Fruit fly (Drosophila melanogaster): Measurements from ENCODE around the gene CG11158.
A peak's percentile ranks its signal among the peaks of the same experiment; 100 is the strongest.

Gene CG11158

dm6 chrX:13682652-13683051, at the start of gene CG11158:
Gene CG11158 (plus strand): TSS chrX:13682952.
- no peak for TF ChIP-seq Hr96 (GFP tag; optimal IDR thresholded peaks at IDR 0.05)
- no peak for TF ChIP-seq pad (GFP tag; optimal IDR thresholded peaks at IDR 0.05)
- TF ChIP-seq CG14711 (tag; optimal IDR thresholded peaks at IDR 0.05) = no peak
- no peak for TF ChIP-seq Crg-1 (GFP tag; optimal IDR thresholded peaks at IDR 0.05)
- TF ChIP-seq CG7101 (tag; optimal IDR thresholded peaks at IDR 0.05) = no peak
- no peak for TF ChIP-seq toe (GFP tag; optimal IDR thresholded peaks at IDR 0.05)
- no peak for TF ChIP-seq CG1620 (GFP tag; optimal IDR thresholded peaks at IDR 0.05)
- no peak for TF ChIP-seq bab1 (GFP tag; optimal IDR thresholded peaks at IDR 0.05)
- no peak for TF ChIP-seq cnc (optimal IDR thresholded peaks at IDR 0.05)
- no peak for TF ChIP-seq CG12768 (GFP tag; optimal IDR thresholded peaks at IDR 0.05)
- no peak for TF ChIP-seq CG7045 (GFP tag; optimal IDR thresholded peaks at IDR 0.05)
- no peak for TF ChIP-seq cic (GFP tag; optimal IDR thresholded peaks at IDR 0.05)
- TF ChIP-seq CG33017 (tag; optimal IDR thresholded peaks at IDR 0.05) = no peak
- TF ChIP-seq tj (GFP tag; optimal IDR thresholded peaks at IDR 0.05) = no peak
- TF ChIP-seq kay (GFP tag; ENCODE audit: borderline replicate concordance) = no peak
- no peak for TF ChIP-seq Clk (GFP tag; optimal IDR thresholded peaks at IDR 0.05)
- no peak for TF ChIP-seq ovo (GFP tag; optimal IDR thresholded peaks at IDR 0.05)
- TF ChIP-seq CG11617 (GFP tag; optimal IDR thresholded peaks at IDR 0.05) = no peak

- TF ChIP-seq CG12768 (GFP tag; optimal IDR thresholded peaks at IDR 0.05) (no peak), kay (GFP tag; ENCODE audit: borderline replicate concordance) (no peak), bab1 (GFP tag; optimal IDR thresholded peaks at IDR 0.05) (no peak)
Measured at dm6 chrX:13633298-13633891, 49.4 kb upstream of the CG11158 start.

- TF ChIP-seq Mnt (GFP tag; optimal IDR thresholded peaks at IDR 0.05) (no peak), CG12768 (GFP tag; optimal IDR thresholded peaks at IDR 0.05) (no peak), CG5204 (GFP tag; optimal IDR thresholded peaks at IDR 0.05) (peak; percentile 32), Hr96 (GFP tag; optimal IDR thresholded peaks at IDR 0.05) (peak; percentile 58), CG14711 (tag; optimal IDR thresholded peaks at IDR 0.05) (peak; percentile 38), toe (GFP tag; optimal IDR thresholded peaks at IDR 0.05) (no peak), kay (GFP tag; ENCODE audit: borderline replicate concordance) (peak; percentile 4), CG11617 (GFP tag; optimal IDR thresholded peaks at IDR 0.05) (peak; percentile 14), tj (GFP tag; optimal IDR thresholded peaks at IDR 0.05) (peak; percentile 53), cnc (optimal IDR thresholded peaks at IDR 0.05) (no peak), ovo (GFP tag; optimal IDR thresholded peaks at IDR 0.05) (peak; percentile 33), CG7045 (GFP tag; optimal IDR thresholded peaks at IDR 0.05) (no peak), Clk (GFP tag; optimal IDR thresholded peaks at IDR 0.05) (no peak), Crg-1 (GFP tag; optimal IDR thresholded peaks at IDR 0.05) (no peak), CG1620 (GFP tag; optimal IDR thresholded peaks at IDR 0.05) (no peak), pad (GFP tag; optimal IDR thresholded peaks at IDR 0.05) (peak; percentile 15), CG7101 (tag; optimal IDR thresholded peaks at IDR 0.05) (peak; percentile 58), bab1 (GFP tag; optimal IDR thresholded peaks at IDR 0.05) (peak; percentile 81), CG33017 (tag; optimal IDR thresholded peaks at IDR 0.05) (peak; percentile 16), cic (GFP tag; optimal IDR thresholded peaks at IDR 0.05) (peak; percentile 5)
Measured at dm6 chrX:13634254-13634999, 48.3 kb upstream of the CG11158 start.

dm6 chrX:13635000-13635368, 47.8 kb upstream of the CG11158 start:
- TF ChIP-seq tj (GFP tag; optimal IDR thresholded peaks at IDR 0.05) = peak; percentile 45
- no peak for TF ChIP-seq CG7101 (tag; optimal IDR thresholded peaks at IDR 0.05)

dm6 chrX:13636810-13637209, 45.9 kb upstream of the CG11158 start:
- TF ChIP-seq Clk (GFP tag; optimal IDR thresholded peaks at IDR 0.05) (no peak), Crg-1 (GFP tag; optimal IDR thresholded peaks at IDR 0.05) (no peak), ovo (GFP tag; optimal IDR thresholded peaks at IDR 0.05) (no peak), Hr96 (GFP tag; optimal IDR thresholded peaks at IDR 0.05) (no peak), CG7045 (GFP tag; optimal IDR thresholded peaks at IDR 0.05) (no peak), CG11617 (GFP tag; optimal IDR thresholded peaks at IDR 0.05) (no peak), toe (GFP tag; optimal IDR thresholded peaks at IDR 0.05) (no peak), tj (GFP tag; optimal IDR thresholded peaks at IDR 0.05) (no peak), kay (GFP tag; ENCODE audit: borderline replicate concordance) (no peak), cic (GFP tag; optimal IDR thresholded peaks at IDR 0.05) (no peak), CG14711 (tag; optimal IDR thresholded peaks at IDR 0.05) (no peak), pad (GFP tag; optimal IDR thresholded peaks at IDR 0.05) (no peak), cnc (optimal IDR thresholded peaks at IDR 0.05) (no peak), CG1620 (GFP tag; optimal IDR thresholded peaks at IDR 0.05) (no peak), Mnt (GFP tag; optimal IDR thresholded peaks at IDR 0.05) (no peak), CG5204 (GFP tag; optimal IDR thresholded peaks at IDR 0.05) (no peak), CG7101 (tag; optimal IDR thresholded peaks at IDR 0.05) (no peak), CG33017 (tag; optimal IDR thresholded peaks at IDR 0.05) (no peak)

dm6 chrX:13637588-13637987, 45.2 kb upstream of the CG11158 start:
- no peak for TF ChIP-seq CG7101 (tag; optimal IDR thresholded peaks at IDR 0.05)
- no peak for TF ChIP-seq Hr96 (GFP tag; optimal IDR thresholded peaks at IDR 0.05)
- no peak for TF ChIP-seq toe (GFP tag; optimal IDR thresholded peaks at IDR 0.05)
- TF ChIP-seq CG5204 (GFP tag; optimal IDR thresholded peaks at IDR 0.05) = no peak
- no peak for TF ChIP-seq bab1 (GFP tag; optimal IDR thresholded peaks at IDR 0.05)
- no peak for TF ChIP-seq CG12768 (GFP tag; optimal IDR thresholded peaks at IDR 0.05)
- no peak for TF ChIP-seq Clk (GFP tag; optimal IDR thresholded peaks at IDR 0.05)
- TF ChIP-seq CG7045 (GFP tag; optimal IDR thresholded peaks at IDR 0.05) = no peak
- TF ChIP-seq CG33017 (tag; optimal IDR thresholded peaks at IDR 0.05) = no peak
- no peak for TF ChIP-seq cnc (optimal IDR thresholded peaks at IDR 0.05)
- no peak for TF ChIP-seq Crg-1 (GFP tag; optimal IDR thresholded peaks at IDR 0.05)
- no peak for TF ChIP-seq kay (GFP tag; ENCODE audit: borderline replicate concordance)
- no peak for TF ChIP-seq CG1620 (GFP tag; optimal IDR thresholded peaks at IDR 0.05)
- no peak for TF ChIP-seq pad (GFP tag; optimal IDR thresholded peaks at IDR 0.05)
